Worm (Caenorhabditis elegans): Measurements from ENCODE around the gene med-1.

- TF ChIP-seq syd-9 (tag; optimal IDR thresholded peaks at IDR 0.05) (no peak), ceh-9 (tag; optimal IDR thresholded peaks at IDR 0.05) (no peak), ceh-6 (GFP tag; optimal IDR thresholded peaks at IDR 0.05) (no peak), dmd-4 (tag; optimal IDR thresholded peaks at IDR 0.05; ENCODE audit: borderline replicate concordance) (no peak), ceh-2 (tag; optimal IDR thresholded peaks at IDR 0.05) (no peak), nhr-11 (tag; optimal IDR thresholded peaks at IDR 0.05) (no peak), pha-2 (tag; optimal IDR thresholded peaks at IDR 0.05) (no peak), hlh-8 (tag; optimal IDR thresholded peaks at IDR 0.05) (no peak), ama-1 (optimal IDR thresholded peaks at IDR 0.05) (no peak)
Observed at ce11 chrX:12467660-12468111, 37.3 kb downstream of the med-1 start, which contains the start of gene myo-2.

All from whole organism, late embryonic.